In the genomic region with DNA sequence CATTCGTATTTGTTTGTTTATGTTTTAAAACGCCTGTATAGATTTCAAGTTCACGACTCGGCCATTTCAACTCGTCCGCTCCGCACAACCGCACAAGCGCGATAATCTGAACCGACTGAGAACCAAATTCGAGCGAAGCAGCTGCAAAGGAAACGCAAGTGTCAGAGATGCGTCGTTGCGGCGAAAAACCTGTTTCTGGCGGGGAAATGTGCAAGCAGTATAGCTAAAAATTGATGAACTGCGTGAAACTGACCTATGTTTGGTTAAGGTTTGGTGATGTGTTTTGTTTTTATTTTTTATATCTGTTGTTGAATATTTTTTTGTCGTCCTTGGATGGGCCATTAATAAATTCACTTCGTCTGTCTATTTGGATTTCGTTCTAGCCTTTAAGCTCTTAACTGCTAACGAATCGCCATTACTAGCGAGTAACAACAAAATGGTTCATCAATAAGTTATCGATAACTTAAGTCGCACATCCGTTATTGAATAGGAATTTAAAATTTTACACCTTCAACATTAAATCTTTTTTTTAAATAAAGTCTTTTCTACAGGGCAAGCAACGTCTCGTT, we compare ENCODE assay signal across 1 fruit fly cellular context.
TF ChIP-seq lines count a peak whose summit lies in the region.

A gene (minus strand): TSS at position 120 of the 569 bp plus-strand sequence.

TF ChIP-seq in whole organism, embryonic, 481 proteins besides CTCF, POLR2A, EP300 and RAD21 (continued from another document):
- TF ChIP-seq sqz (GFP tag; optimal IDR thresholded peaks at IDR 0.05; lab: Kevin White, UChicago): peak; percentile 31
- 0 out of 3 replicates have a peak, but pooled peaks have one; percentile 42 for TF ChIP-seq otp (GFP tag; IDR thresholded peaks at IDR 0.05; lab: Robert Waterston, UW)
- TF ChIP-seq CG17829 (tag; optimal IDR thresholded peaks at IDR 0.05; lab: Kevin White, UChicago): peak; percentile 71
- TF ChIP-seq fd102C (GFP tag; optimal IDR thresholded peaks at IDR 0.05; lab: Kevin White, UChicago): no peak
- peak; percentile 61 for TF ChIP-seq Dad (GFP tag; optimal IDR thresholded peaks at IDR 0.05; lab: Kevin White, UChicago)
- peak; percentile 69 for TF ChIP-seq zfh2 (GFP tag; optimal IDR thresholded peaks at IDR 0.05; lab: Kevin White, UChicago)
- no peak for TF ChIP-seq CG10274 (GFP tag; optimal IDR thresholded peaks at IDR 0.05; lab: Kevin White, UChicago)
- peak; percentile 47 for TF ChIP-seq CG6254 (GFP tag; optimal IDR thresholded peaks at IDR 0.05; lab: Kevin White, UChicago)
- no peak for TF ChIP-seq CG6654 (GFP tag; optimal IDR thresholded peaks at IDR 0.05; lab: Kevin White, UChicago)
- peak; percentile 43 for TF ChIP-seq CG9609 (GFP tag; optimal IDR thresholded peaks at IDR 0.05; lab: Kevin White, UChicago)
- TF ChIP-seq Drgx (GFP tag; IDR thresholded peaks at IDR 0.05; lab: Robert Waterston, UW): no peak; the same call in 1 of the 2 replicates
- no peak for TF ChIP-seq CG10321 (GFP tag; IDR thresholded peaks at IDR 0.05; lab: Robert Waterston, UW)
- no peak for TF ChIP-seq CG8359 (GFP tag; optimal IDR thresholded peaks at IDR 0.05; lab: Kevin White, UChicago; ENCODE audit: borderline replicate concordance)
- peak; percentile 59 for TF ChIP-seq CG3281 (GFP tag; optimal IDR thresholded peaks at IDR 0.05; lab: Kevin White, UChicago)
- TF ChIP-seq pb (GFP tag; optimal IDR thresholded peaks at IDR 0.05; lab: Kevin White, UChicago): peak; percentile 59
- no peak for TF ChIP-seq lov (optimal IDR thresholded peaks at IDR 0.05; lab: Kevin White, UChicago)
- TF ChIP-seq lov (GFP tag; IDR thresholded peaks at IDR 0.05; lab: Robert Waterston, UW): peak; percentile 78; the same call in 2 of the 3 replicates
- peak; percentile 2 for TF ChIP-seq MESR4 (GFP tag; optimal IDR thresholded peaks at IDR 0.05; lab: Kevin White, UChicago)
- peak; percentile 44 for TF ChIP-seq CG31441 (GFP tag; IDR thresholded peaks at IDR 0.05; lab: Robert Waterston, UW)
- no peak for TF ChIP-seq tio (GFP tag; optimal IDR thresholded peaks at IDR 0.05; lab: Kevin White, UChicago)
- peak; percentile 32 for TF ChIP-seq scrt (GFP tag; optimal IDR thresholded peaks at IDR 0.05; lab: Kevin White, UChicago)
